Fruit fly (Drosophila melanogaster) whole organism, prepupa: ENCODE results near the gene CG42523.

Source experiments
- CG1621 ChIP-seq: fragments of 200-800 bp; sonication (Bioruptor generic); optimal IDR thresholded peaks from 3 replicates; lab custom pipeline; 2018; ENCODE audit warnings: missing biosample characterization, mild to moderate bottlenecking, missing genetic modification characterization
- CG16779 ChIP-seq: fragments of 200-800 bp; sonication (Bioruptor generic); optimal IDR thresholded peaks from 3 replicates; lab custom pipeline; 2017; ENCODE audit warnings: missing biosample characterization, mild to moderate bottlenecking, missing genetic modification characterization
- CG32006 ChIP-seq: fragments of 200-800 bp; sonication (Bioruptor generic); optimal IDR thresholded peaks from 3 replicates; lab custom pipeline; 2017; ENCODE audit warnings: missing biosample characterization, mild to moderate bottlenecking, missing genetic modification characterization
- CG4318 ChIP-seq: fragments of 200-800 bp; sonication (Bioruptor generic); optimal IDR thresholded peaks from 3 replicates; lab custom pipeline; 2017; ENCODE audit warnings: missing biosample characterization, mild to moderate bottlenecking, missing genetic modification characterization
- CG6854 ChIP-seq: fragments of 200-800 bp; sonication (Bioruptor generic); optimal IDR thresholded peaks from 2 replicates; lab custom pipeline; 2017; ENCODE audit warnings: missing biosample characterization, mild to moderate bottlenecking, missing genetic modification characterization
- OdsH ChIP-seq: fragments of 200-800 bp; sonication (Bioruptor generic); optimal IDR thresholded peaks from 3 replicates; lab custom pipeline; 2016; ENCODE audit warnings: missing biosample characterization, missing genetic modification characterization
- Smox ChIP-seq: fragments of 200-800 bp; sonication (Bioruptor generic); optimal IDR thresholded peaks from 3 replicates; lab custom pipeline; 2016; ENCODE audit warnings: missing biosample characterization, missing genetic modification characterization
- Sox102F ChIP-seq: fragments of 200-800 bp; sonication (Bioruptor generic); optimal IDR thresholded peaks from 2 replicates; lab custom pipeline; 2016; ENCODE audit warnings: missing biosample characterization, mild to moderate bottlenecking, missing genetic modification characterization
- Sox15 ChIP-seq: fragments of 200-800 bp; sonication (Bioruptor generic); optimal IDR thresholded peaks from 3 replicates; lab custom pipeline; 2016; ENCODE audit warnings: missing biosample characterization, missing genetic modification characterization
- cyc ChIP-seq: fragments of 200-800 bp; sonication (Bioruptor generic); optimal IDR thresholded peaks from 3 replicates; lab custom pipeline; 2016; ENCODE audit warnings: missing biosample characterization, missing genetic modification characterization
- fd85E ChIP-seq: fragments of 200-800 bp; sonication (Bioruptor generic); optimal IDR thresholded peaks from 3 replicates; lab custom pipeline; 2016; ENCODE audit warnings: missing biosample characterization, missing genetic modification characterization
- spab ChIP-seq: fragments of 200-800 bp; sonication (Bioruptor generic); optimal IDR thresholded peaks from 2 replicates; lab custom pipeline; 2017; ENCODE audit warnings: missing biosample characterization, mild to moderate bottlenecking, missing genetic modification characterization, missing genetic modification reagents
- ss ChIP-seq, 2 experiments: fragments of 200-800 bp; sonication (Bioruptor generic); optimal IDR thresholded peaks; 2 replicates in 1 of 2; 3 replicates in 1 of 2; lab custom pipeline; 2017 to 2018; ENCODE audit warnings: mild to moderate bottlenecking in 2 of 2, missing biosample characterization in 2 of 2, missing genetic modification characterization in 2 of 2, moderate library complexity in 1 of 2

DNA sequence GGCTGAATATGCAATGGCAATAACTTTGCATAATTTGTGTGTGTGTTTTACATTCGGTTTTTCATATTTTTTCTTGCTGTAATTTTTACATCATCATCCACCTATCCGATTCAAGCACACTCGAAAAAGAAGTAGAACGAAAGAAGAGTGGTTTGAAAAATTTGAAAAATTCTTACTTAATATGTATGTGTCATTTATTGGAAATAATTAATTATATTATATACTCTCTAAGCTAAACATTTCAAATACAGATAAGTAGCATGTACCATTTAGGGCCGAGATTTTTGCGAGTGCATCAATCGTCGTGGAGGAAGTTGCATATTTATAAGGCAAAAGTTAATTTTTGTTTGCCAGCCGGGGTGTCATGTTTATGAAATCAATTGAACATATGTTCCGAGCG is 43.4 kb downstream of the CG42523 start:
- TF ChIP-seq Sox102F (GFP tag; lab: Kevin White, UChicago) (no peak), cyc (GFP tag; lab: Kevin White, UChicago) (no peak), Sox15 (GFP tag; lab: Kevin White, UChicago) (no peak), CG4318 (GFP tag; lab: Kevin White, UChicago) (no peak), spab (GFP tag; lab: Kevin White, UChicago) (no peak), CG1621 (tag; lab: Kevin White, UChicago) (no peak), Smox (no peak), CG32006 (GFP tag; lab: Kevin White, UChicago) (no peak), OdsH (GFP tag; lab: Kevin White, UChicago) (no peak), fd85E (GFP tag; lab: Kevin White, UChicago) (no peak), CG16779 (tag; lab: Kevin White, UChicago) (no peak), ss (GFP tag; optimal IDR thresholded peaks at IDR 0.05; lab: Kevin White, UChicago) (no peak), CG6854 (GFP tag; lab: Kevin White, UChicago) (no peak)
